Worm (Caenorhabditis elegans) whole organism, L2 larva: ENCODE results near the gene acdh-13.

Experiments used
- C34F6.9 ChIP-seq: fragments of 150-350 bp; optimal IDR thresholded peaks from 2 replicates; lab custom pipeline; 2014; ENCODE audit warnings: missing biosample characterization, missing genetic modification characterization
- F13H6.1 ChIP-seq: sonication (generic microtip); optimal IDR thresholded peaks from 2 replicates; lab custom pipeline; 2016; ENCODE audit warnings: missing genetic modification characterization, missing compliant biosample characterization
- R02D3.7 ChIP-seq: fragments of 150-350 bp; optimal IDR thresholded peaks from 2 replicates; lab custom pipeline; 2014; ENCODE audit warnings: missing biosample characterization, missing genetic modification characterization
- ZK546.5 ChIP-seq: sonication (generic microtip); optimal IDR thresholded peaks from 2 replicates; lab custom pipeline; 2017; ENCODE audit warnings: missing biosample characterization, missing genetic modification characterization
- aly-2 ChIP-seq: fragments of 150-350 bp; optimal IDR thresholded peaks from 2 replicates; lab custom pipeline; 2014; ENCODE audit warnings: missing biosample characterization, missing genetic modification characterization
- ama-1 ChIP-seq: fragments of 150-350 bp; optimal IDR thresholded peaks from 2 replicates; lab custom pipeline; 2018; ENCODE audit warnings: inconsistent platforms
- ceh-82 ChIP-seq: fragments of 150-350 bp; optimal IDR thresholded peaks from 2 replicates; lab custom pipeline; 2014; ENCODE audit warnings: missing biosample characterization, missing genetic modification characterization
- crh-2 ChIP-seq: sonication (generic microtip); optimal IDR thresholded peaks from 2 replicates; lab custom pipeline; 2017; ENCODE audit warnings: missing biosample characterization, missing genetic modification characterization
- dmd-4 ChIP-seq: sonication (generic microtip); optimal IDR thresholded peaks from 2 replicates; lab custom pipeline; 2017; ENCODE audit warnings: missing biosample characterization, missing genetic modification characterization
- egl-27 ChIP-seq: sonication (generic microtip); optimal IDR thresholded peaks from 3 replicates; lab custom pipeline; 2017; ENCODE audit warnings: missing biosample characterization, missing genetic modification reagents, missing genetic modification characterization
- elt-1 ChIP-seq: fragments of 150-350 bp; optimal IDR thresholded peaks from 2 replicates; lab custom pipeline; 2014; ENCODE audit warnings: missing biosample characterization, missing genetic modification characterization
- elt-3 ChIP-seq: sonication (generic microtip); optimal IDR thresholded peaks from 2 replicates; lab custom pipeline; 2017; ENCODE audit warnings: missing biosample characterization, missing genetic modification characterization
- fos-1 ChIP-seq: fragments of 150-350 bp; optimal IDR thresholded peaks from 2 replicates; lab custom pipeline; 2014; ENCODE audit warnings: missing biosample characterization, missing genetic modification characterization
- gmeb-1 ChIP-seq: fragments of 150-350 bp; optimal IDR thresholded peaks from 2 replicates; lab custom pipeline; 2014; ENCODE audit warnings: missing biosample characterization, missing genetic modification characterization
- lin-11 ChIP-seq: fragments of 150-350 bp; sonication (generic microtip); optimal IDR thresholded peaks from 2 replicates; lab custom pipeline; 2014; ENCODE audit warnings: missing biosample characterization, missing genetic modification characterization, inconsistent platforms, mixed read lengths
- lin-13 ChIP-seq: fragments of 150-350 bp; optimal IDR thresholded peaks from 2 replicates; lab custom pipeline; 2014; ENCODE audit warnings: missing biosample characterization, missing genetic modification reagents, missing genetic modification characterization
- lsy-2 ChIP-seq, 2 experiments: fragments of 150-350 bp in 1 of 2; sonication (generic microtip) in 1 of 2; optimal IDR thresholded peaks; 2 replicates each; lab custom pipeline; 2014 to 2017; ENCODE audit warnings: missing biosample characterization in 2 of 2, missing genetic modification characterization in 2 of 2
- mbf-1 ChIP-seq: sonication (generic microtip); optimal IDR thresholded peaks from 2 replicates; lab custom pipeline; 2017; ENCODE audit warnings: missing biosample characterization, missing genetic modification characterization
- mdl-1 ChIP-seq, 2 experiments: fragments of 150-350 bp in 1 of 2; sonication (generic microtip) in 1 of 2; optimal IDR thresholded peaks; 2 replicates each; lab custom pipeline; 2017; ENCODE audit warnings: missing biosample characterization in 2 of 2, missing genetic modification characterization in 2 of 2
- nhr-10 ChIP-seq: sonication (generic microtip); optimal IDR thresholded peaks from 2 replicates; lab custom pipeline; 2017; ENCODE audit warnings: missing biosample characterization, missing genetic modification characterization
- nhr-11 ChIP-seq: fragments of 150-350 bp; optimal IDR thresholded peaks from 2 replicates; lab custom pipeline; 2014; ENCODE audit warnings: missing biosample characterization, missing genetic modification characterization
- nhr-12 ChIP-seq: fragments of 150-350 bp; optimal IDR thresholded peaks from 2 replicates; lab custom pipeline; 2014; ENCODE audit warnings: missing biosample characterization, missing genetic modification characterization
- nhr-129 ChIP-seq: fragments of 150-350 bp; optimal IDR thresholded peaks from 2 replicates; lab custom pipeline; 2014; ENCODE audit warnings: missing biosample characterization, missing genetic modification characterization
- nhr-21 ChIP-seq: fragments of 150-350 bp; optimal IDR thresholded peaks from 2 replicates; lab custom pipeline; 2014; ENCODE audit warnings: missing biosample characterization, missing genetic modification characterization
- nhr-23 ChIP-seq: fragments of 150-350 bp; optimal IDR thresholded peaks from 2 replicates; lab custom pipeline; 2014; ENCODE audit warnings: missing biosample characterization, missing genetic modification reagents, missing genetic modification characterization
- nhr-237 ChIP-seq: fragments of 150-350 bp; optimal IDR thresholded peaks from 2 replicates; lab custom pipeline; 2014; ENCODE audit warnings: missing biosample characterization, missing genetic modification characterization
- nhr-25 ChIP-seq: fragments of 150-350 bp; sonication (generic microtip); optimal IDR thresholded peaks from 3 replicates; lab custom pipeline; 2014; ENCODE audit warnings: missing biosample characterization, missing genetic modification characterization
- nhr-77 ChIP-seq: fragments of 150-350 bp; optimal IDR thresholded peaks from 2 replicates; lab custom pipeline; 2014; ENCODE audit warnings: missing biosample characterization, missing genetic modification characterization
- peb-1 ChIP-seq: fragments of 150-350 bp; optimal IDR thresholded peaks from 2 replicates; lab custom pipeline; 2014; ENCODE audit warnings: missing biosample characterization, missing genetic modification characterization
- sem-4 ChIP-seq: fragments of 150-350 bp; optimal IDR thresholded peaks from 2 replicates; lab custom pipeline; 2014; ENCODE audit warnings: missing biosample characterization, missing genetic modification reagents, missing genetic modification characterization
- sma-3 ChIP-seq: sonication (generic microtip); optimal IDR thresholded peaks from 2 replicates; lab custom pipeline; 2016; ENCODE audit warnings: missing genetic modification reagents, missing genetic modification characterization, missing compliant biosample characterization
- sma-9 ChIP-seq, 2 experiments: fragments of 150-350 bp in 1 of 2; sonication (generic microtip) in 1 of 2; optimal IDR thresholded peaks; 2 replicates each; lab custom pipeline; 2014 to 2016; ENCODE audit warnings: missing genetic modification characterization in 2 of 2, mild to moderate bottlenecking in 1 of 2, missing biosample characterization in 1 of 2, missing compliant biosample characterization in 1 of 2, missing genetic modification reagents in 1 of 2, moderate library complexity in 1 of 2
- snpc-4 ChIP-seq: fragments of 150-350 bp; optimal IDR thresholded peaks from 2 replicates; lab custom pipeline; 2014; ENCODE audit warnings: missing biosample characterization, missing genetic modification characterization
- unc-55 ChIP-seq: fragments of 150-350 bp; sonication (generic microtip); optimal IDR thresholded peaks from 3 replicates; lab custom pipeline; 2014; ENCODE audit warnings: missing biosample characterization, missing genetic modification reagents, missing genetic modification characterization
- unc-62 ChIP-seq: fragments of 150-350 bp; optimal IDR thresholded peaks from 2 replicates; lab custom pipeline; 2014; ENCODE audit warnings: missing biosample characterization, missing genetic modification reagents, missing genetic modification characterization
- zag-1 ChIP-seq: fragments of 150-350 bp; optimal IDR thresholded peaks from 2 replicates; lab custom pipeline; 2014; ENCODE audit warnings: missing biosample characterization, missing genetic modification characterization
- ztf-11 ChIP-seq: sonication (generic microtip); optimal IDR thresholded peaks from 2 replicates; lab custom pipeline; 2017; ENCODE audit warnings: missing biosample characterization, missing genetic modification characterization

acdh-13 gene

ce11 chrIV:8451709-8452248 lies 46.8 kb downstream of the acdh-13 start, which contains the start of gene eppl-1:
Gene eppl-1, minus strand, starts transcription at chrIV:8451759.
- TF ChIP-seq dmd-4 (tag; lab: Kevin White, UChicago) (no peak), nhr-10 (tag; lab: Kevin White, UChicago) (no peak), ztf-11 (tag; lab: Kevin White, UChicago) (no peak), nhr-77 (tag; lab: Kevin White, UChicago) (no peak), ama-1 (lab: Kevin White, UChicago) (no peak), nhr-11 (tag; lab: Kevin White, UChicago) (no peak), fos-1 (tag; lab: Kevin White, UChicago) (peak; percentile 34), elt-1 (no peak), sma-9 (GFP tag; optimal IDR thresholded peaks at IDR 0.05; lab: Kevin White, UChicago) (peak; percentile 15), sma-9 (tag; optimal IDR thresholded peaks at IDR 0.05; lab: Kevin White, UChicago) (no peak)

ce11 chrIV:8450534-8450933 lies 48.1 kb downstream of the acdh-13 start:
- no peak for TF ChIP-seq unc-55 (GFP tag; lab: Kevin White, UChicago)
- no peak for TF ChIP-seq nhr-12
- TF ChIP-seq R02D3.7 (tag; lab: Kevin White, UChicago), result no peak
- peak; percentile 48 for TF ChIP-seq crh-2 (tag; lab: Kevin White, UChicago)
- no peak for TF ChIP-seq lin-11 (tag; lab: Kevin White, UChicago)
- no peak for TF ChIP-seq F13H6.1
- no peak for TF ChIP-seq nhr-10 (tag; lab: Kevin White, UChicago)
- TF ChIP-seq elt-3, result no peak
- TF ChIP-seq sem-4 (tag; lab: Kevin White, UChicago), result no peak
- TF ChIP-seq mbf-1 (tag; lab: Kevin White, UChicago), result no peak
- peak; percentile 71 for TF ChIP-seq sma-9 (GFP tag; optimal IDR thresholded peaks at IDR 0.05; lab: Kevin White, UChicago)
- no peak for TF ChIP-seq sma-9 (tag; optimal IDR thresholded peaks at IDR 0.05; lab: Kevin White, UChicago)
- TF ChIP-seq ZK546.5 (tag; lab: Kevin White, UChicago), result no peak
- peak; percentile 38 for TF ChIP-seq gmeb-1 (tag; lab: Kevin White, UChicago)
- peak; percentile 86 for TF ChIP-seq fos-1 (tag; lab: Kevin White, UChicago)

ce11 chrIV:8449869-8450268 lies 48.8 kb downstream of the acdh-13 start:
- TF ChIP-seq unc-55 (GFP tag; lab: Kevin White, UChicago), result no peak
- TF ChIP-seq nhr-23 (tag; lab: Kevin White, UChicago), result no peak
- no peak for TF ChIP-seq elt-1
- TF ChIP-seq sma-9 (GFP tag; optimal IDR thresholded peaks at IDR 0.05; lab: Kevin White, UChicago), result no peak
- TF ChIP-seq sma-9 (tag; optimal IDR thresholded peaks at IDR 0.05; lab: Kevin White, UChicago), result no peak
- TF ChIP-seq nhr-77 (tag; lab: Kevin White, UChicago), result no peak
- no peak for TF ChIP-seq C34F6.9
- TF ChIP-seq ama-1 (lab: Kevin White, UChicago), result no peak
- no peak for TF ChIP-seq sma-3
- TF ChIP-seq zag-1, result no peak
- no peak for TF ChIP-seq nhr-129 (tag; lab: Kevin White, UChicago)
- no peak for TF ChIP-seq mdl-1 (tag; optimal IDR thresholded peaks at IDR 0.05; lab: Kevin White, UChicago)
- no peak for TF ChIP-seq egl-27 (tag; lab: Kevin White, UChicago)
- no peak for TF ChIP-seq ceh-82 (tag; lab: Kevin White, UChicago)
- no peak for TF ChIP-seq nhr-237 (tag; lab: Kevin White, UChicago)
- TF ChIP-seq gmeb-1 (tag; lab: Kevin White, UChicago), result no peak
- TF ChIP-seq lin-11 (tag; lab: Kevin White, UChicago), result no peak
- no peak for TF ChIP-seq lin-13 (GFP tag; lab: Kevin White, UChicago)
- TF ChIP-seq nhr-12, result no peak
- TF ChIP-seq, all 48 proteins: peak for 0

- TF ChIP-seq dmd-4 (tag; lab: Kevin White, UChicago) (no peak), ZK546.5 (tag; lab: Kevin White, UChicago) (no peak), nhr-11 (tag; lab: Kevin White, UChicago) (no peak), unc-55 (GFP tag; lab: Kevin White, UChicago) (no peak), snpc-4 (tag; lab: Kevin White, UChicago) (no peak), gmeb-1 (tag; lab: Kevin White, UChicago) (no peak), nhr-25 (no peak), peb-1 (tag; lab: Kevin White, UChicago) (no peak), lin-13 (GFP tag; lab: Kevin White, UChicago) (no peak), C34F6.9 (no peak), aly-2 (tag; lab: Kevin White, UChicago) (no peak), ceh-82 (tag; lab: Kevin White, UChicago) (no peak), nhr-129 (tag; lab: Kevin White, UChicago) (no peak), unc-62 (GFP tag; lab: Kevin White, UChicago) (no peak), F13H6.1 (no peak), lsy-2 (tag; optimal IDR thresholded peaks at IDR 0.05; lab: Kevin White, UChicago) (no peak), nhr-21 (tag; lab: Kevin White, UChicago) (no peak)
- TF ChIP-seq, all 48 proteins: peak for 0
Observed at ce11 chrIV:8446904-8447303, 51.7 kb downstream of the acdh-13 start, which contains the start of gene T01B11.1. Gene T01B11.1, plus strand, starts transcription at chrIV:8447204.
